Worm (Caenorhabditis elegans): ENCODE results near the gene C14A6.13.

- TF ChIP-seq lin-13 (GFP tag; optimal IDR thresholded peaks at IDR 0.05): no peak
- no peak for TF ChIP-seq egl-27 (tag; optimal IDR thresholded peaks at IDR 0.05)
- no peak for TF ChIP-seq zag-1 (tag; optimal IDR thresholded peaks at IDR 0.05)
- no peak for TF ChIP-seq nhr-11 (tag; optimal IDR thresholded peaks at IDR 0.05)
- no peak for TF ChIP-seq alr-1 (tag; optimal IDR thresholded peaks at IDR 0.05; ENCODE audit: borderline replicate concordance)
- TF ChIP-seq ztf-11 (tag; optimal IDR thresholded peaks at IDR 0.05): no peak
- TF ChIP-seq mep-1 (tag; optimal IDR thresholded peaks at IDR 0.05): no peak
- TF ChIP-seq skn-1 (tag; optimal IDR thresholded peaks at IDR 0.05): no peak
- TF ChIP-seq rnt-1 (tag; optimal IDR thresholded peaks at IDR 0.05): no peak
Measured at ce11 chrV:18189181-18189580, 28.1 kb upstream of the C14A6.13 start, which contains the start of gene clec-246.
